Fruit fly (Drosophila melanogaster): ENCODE measurements around the gene out.

The out gene

DNA sequence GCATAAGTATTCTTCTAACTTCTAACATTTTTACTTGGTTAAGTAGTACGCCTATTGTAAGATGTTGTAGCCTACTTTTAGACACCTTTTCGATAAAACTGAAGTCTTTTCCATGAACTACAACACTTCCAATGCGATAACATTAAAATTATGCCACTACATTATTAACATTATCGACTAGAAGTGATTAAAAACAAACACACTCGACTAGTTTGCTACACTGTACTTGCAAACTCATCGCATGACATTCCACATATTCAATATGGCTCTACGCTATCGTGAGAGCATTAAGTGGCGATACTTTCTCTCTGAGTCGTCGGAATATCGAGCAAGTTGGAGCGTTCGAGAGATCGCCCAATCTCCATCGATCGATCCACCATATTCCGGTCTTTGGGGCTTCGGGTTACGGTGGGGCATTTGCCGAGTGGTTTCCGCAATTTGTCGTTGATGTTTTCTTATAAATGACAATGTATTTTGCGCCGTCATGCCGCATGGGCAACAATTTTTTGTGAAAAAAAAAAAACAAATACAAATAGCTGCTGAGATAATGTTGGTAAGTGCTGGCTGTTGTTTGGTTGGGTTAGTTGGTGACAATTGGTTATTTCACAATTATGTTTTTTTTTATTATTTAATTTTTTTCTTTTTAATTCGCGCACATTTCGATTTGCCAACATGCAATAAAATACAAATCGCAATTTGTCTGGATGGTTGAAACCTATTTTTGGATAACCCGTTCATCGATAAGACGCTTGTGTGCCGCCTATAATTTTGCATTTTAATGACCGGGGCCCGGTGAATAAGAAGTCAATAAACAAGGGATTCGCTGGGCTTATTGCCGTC is 6.3 kb downstream of the out start (continued):
- peak; percentile 9; the same call in 1 of the 3 replicates for TF ChIP-seq zen2 (GFP tag; IDR thresholded peaks at IDR 0.05; ENCODE audit: partially characterized antibody)
- peak; percentile 59 for TF ChIP-seq sug (tag; optimal IDR thresholded peaks at IDR 0.05)
- TF ChIP-seq Scr (GFP tag; IDR thresholded peaks at IDR 0.05; ENCODE audit: partially characterized antibody), result 0 out of 2 replicates have a peak, but pooled peaks have one; percentile 15
- no peak for TF ChIP-seq az2 (GFP tag; optimal IDR thresholded peaks at IDR 0.05)
- TF ChIP-seq z (GFP tag; IDR thresholded peaks at IDR 0.05), result no peak
- TF ChIP-seq CG13287 (GFP tag; IDR thresholded peaks at IDR 0.05; ENCODE audit: partially characterized antibody), result 0 out of 2 replicates have a peak, but pooled peaks have one; percentile 9
- no peak for TF ChIP-seq sc (optimal IDR thresholded peaks at IDR 0.05)
- no peak for TF ChIP-seq sc (GFP tag; optimal IDR thresholded peaks at IDR 0.05)
- TF ChIP-seq CG13894 (tag; optimal IDR thresholded peaks at IDR 0.05), result peak; percentile 98
- peak; percentile 43 for TF ChIP-seq CG34376 (GFP tag; optimal IDR thresholded peaks at IDR 0.05)
- no peak for TF ChIP-seq bsh (GFP tag; optimal IDR thresholded peaks at IDR 0.05)

dm6 chrX:19314283-19315178 is 7.4 kb downstream of the out start:
- TF ChIP-seq nmo (GFP tag; optimal IDR thresholded peaks at IDR 0.05), result no peak
- no peak for TF ChIP-seq usp (GFP tag; optimal IDR thresholded peaks at IDR 0.05)
- peak; percentile 37 for TF ChIP-seq nom (GFP tag; optimal IDR thresholded peaks at IDR 0.05)
- no peak for TF ChIP-seq CG3995 (GFP tag; optimal IDR thresholded peaks at IDR 0.05)
- peak in 1 of 2 experiments; percentile 80 for TF ChIP-seq Pdp1 (GFP tag; optimal IDR thresholded peaks at IDR 0.05)
- 0 out of 2 replicates have a peak, but pooled peaks have one; percentile 7 for TF ChIP-seq crol (GFP tag; IDR thresholded peaks at IDR 0.05)
- no peak for TF ChIP-seq ems (GFP tag; optimal IDR thresholded peaks at IDR 0.05)
- no peak for TF ChIP-seq sob (GFP tag; IDR thresholded peaks at IDR 0.05)
- no peak for TF ChIP-seq CG15479 (GFP tag; optimal IDR thresholded peaks at IDR 0.05)
- no peak for TF ChIP-seq CG5245 (GFP tag; optimal IDR thresholded peaks at IDR 0.05)
- peak; percentile 66 for TF ChIP-seq exex (tag; optimal IDR thresholded peaks at IDR 0.05)
- TF ChIP-seq CG11695 (GFP tag; IDR thresholded peaks at IDR 0.05), result no peak
- no peak for TF ChIP-seq B-H2 (GFP tag; optimal IDR thresholded peaks at IDR 0.05)
- no peak for TF ChIP-seq CG7745 (tag; optimal IDR thresholded peaks at IDR 0.05)
- TF ChIP-seq bab2 (GFP tag; optimal IDR thresholded peaks at IDR 0.05), result no peak
- TF ChIP-seq CG4730 (GFP tag; IDR thresholded peaks at IDR 0.05), result no peak
- no peak for TF ChIP-seq Atf3 (GFP tag; optimal IDR thresholded peaks at IDR 0.05)
- no peak for TF ChIP-seq lbe (GFP tag; optimal IDR thresholded peaks at IDR 0.05)
- peak; percentile 55 for TF ChIP-seq grn (GFP tag; optimal IDR thresholded peaks at IDR 0.05)
- TF ChIP-seq Eip74EF (GFP tag; optimal IDR thresholded peaks at IDR 0.05), result no peak
- no peak for TF ChIP-seq CG8089 (GFP tag; optimal IDR thresholded peaks at IDR 0.05)
- no peak for TF ChIP-seq danr (GFP tag; IDR thresholded peaks at IDR 0.05)
- TF ChIP-seq GATAe (GFP tag; conservative IDR thresholded peaks at IDR 0.05), result no peak
- TF ChIP-seq salm (tag; optimal IDR thresholded peaks at IDR 0.05), result no peak
- no peak for TF ChIP-seq CG2129 (GFP tag; IDR thresholded peaks at IDR 0.05; ENCODE audit: partially characterized antibody)
- no peak for TF ChIP-seq Fer3 (tag; optimal IDR thresholded peaks at IDR 0.05)
- no peak for TF ChIP-seq run (tag; optimal IDR thresholded peaks at IDR 0.05)
- no peak for TF ChIP-seq CG11723 (GFP tag; optimal IDR thresholded peaks at IDR 0.05)
- no peak for TF ChIP-seq fd96Cb (tag; optimal IDR thresholded peaks at IDR 0.05)
- TF ChIP-seq mirr (GFP tag; optimal IDR thresholded peaks at IDR 0.05), result peak; percentile 17
- no peak for TF ChIP-seq CG17361 (GFP tag; IDR thresholded peaks at IDR 0.05)
- no peak for TF ChIP-seq CG11456 (GFP tag; IDR thresholded peaks at IDR 0.05)
- TF ChIP-seq CG10462 (GFP tag; optimal IDR thresholded peaks at IDR 0.05), result no peak
- TF ChIP-seq CG9797 (GFP tag; optimal IDR thresholded peaks at IDR 0.05), result no peak
- no peak for TF ChIP-seq phol (tag; optimal IDR thresholded peaks at IDR 0.05)

Measured in whole organism, embryonic.